Worm (Caenorhabditis elegans): ENCODE measurements around the gene T25D1.2.

DNA sequence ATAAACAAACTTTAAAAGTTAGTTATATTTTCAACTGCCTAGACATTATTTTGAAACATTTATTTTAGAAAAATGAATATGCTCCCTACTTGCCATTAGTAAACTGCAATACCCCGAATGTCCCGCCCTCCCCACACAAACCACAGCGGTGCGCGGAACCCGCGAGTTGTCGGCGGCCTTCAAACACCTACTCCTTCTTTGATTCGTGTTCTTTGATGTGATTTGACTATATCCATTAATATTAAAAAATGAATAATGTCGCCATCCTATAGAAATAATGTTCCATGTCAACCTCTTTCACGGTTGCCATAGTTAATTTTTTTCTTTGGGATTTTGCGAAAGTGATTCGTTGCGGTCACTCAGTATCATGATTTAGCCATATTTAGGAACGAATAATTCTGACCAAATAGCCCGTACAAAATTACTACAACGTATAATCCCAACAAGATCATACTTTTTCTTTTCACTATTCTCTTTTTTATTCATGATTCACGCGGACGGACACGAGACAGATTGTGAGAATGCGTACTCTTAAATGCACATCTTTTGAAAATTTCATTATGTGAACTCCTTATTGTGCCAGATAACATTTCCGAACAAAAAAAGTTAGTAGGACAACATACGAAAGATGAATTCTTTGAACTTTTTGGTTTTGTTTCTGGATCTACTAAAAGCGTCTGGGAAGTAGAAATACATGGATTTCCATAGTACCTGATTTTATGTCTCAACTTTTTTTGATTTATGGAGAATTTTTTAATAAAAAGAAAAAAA lies 49.3 kb downstream of the T25D1.2 start:
- TF ChIP-seq ztf-4 (tag; optimal IDR thresholded peaks at IDR 0.05) (no peak), snpc-4 (tag; optimal IDR thresholded peaks at IDR 0.05) (peak; percentile 90), unc-62 (GFP tag; optimal IDR thresholded peaks at IDR 0.05) (no peak), nhr-237 (tag; optimal IDR thresholded peaks at IDR 0.05) (no peak), nhr-23 (tag; optimal IDR thresholded peaks at IDR 0.05) (no peak), zag-1 (tag; optimal IDR thresholded peaks at IDR 0.05) (no peak), unc-39 (tag; optimal IDR thresholded peaks at IDR 0.05) (no peak), nhr-12 (tag; optimal IDR thresholded peaks at IDR 0.05) (no peak), lin-39 (tag; optimal IDR thresholded peaks at IDR 0.05) (no peak), nhr-77 (tag; optimal IDR thresholded peaks at IDR 0.05) (no peak)
